Fruit fly (Drosophila melanogaster) whole organism, wandering third instar larva: ENCODE results near the gene wol.

Source experiments
- CG32264 ChIP-seq: fragments of 200-800 bp; sonication (Bioruptor generic); optimal IDR thresholded peaks from 2 replicates; lab custom pipeline; 2016; ENCODE audit warnings: missing biosample characterization, missing genetic modification characterization
- GATAd ChIP-seq: sonication (Bioruptor generic); optimal IDR thresholded peaks from 2 replicates; lab custom pipeline; 2016; ENCODE audit warnings: missing biosample characterization, missing genetic modification characterization
- Myc ChIP-seq: fragments of >200 bp; optimal IDR thresholded peaks from 2 replicates; lab custom pipeline; 2017
- h ChIP-seq: fragments of 200-800 bp; sonication (Bioruptor generic); optimal IDR thresholded peaks from 3 replicates; lab custom pipeline; 2016; ENCODE audit warnings: missing biosample characterization, mild to moderate bottlenecking, missing genetic modification characterization
- psq ChIP-seq: fragments of 200-800 bp; sonication (Bioruptor generic); optimal IDR thresholded peaks from 3 replicates; lab custom pipeline; 2017; ENCODE audit warnings: missing biosample characterization, mild to moderate bottlenecking, missing genetic modification characterization, moderate library complexity

- TF ChIP-seq h (no peak), GATAd (GFP tag; lab: Kevin White, UChicago) (no peak), CG32264 (GFP tag; lab: Kevin White, UChicago) (no peak), Myc (no peak), psq (GFP tag; lab: Kevin White, UChicago) (peak; percentile 39)
Observed at dm6 chr2L:8300220-8301167, 2.3 kb downstream of the wol start, which contains the start of gene Btk.
